Fruit fly (Drosophila melanogaster): ENCODE measurements around the gene Sfp26Ad.
A peak's percentile ranks its signal among the peaks of the same experiment; 100 is the strongest.

DNA sequence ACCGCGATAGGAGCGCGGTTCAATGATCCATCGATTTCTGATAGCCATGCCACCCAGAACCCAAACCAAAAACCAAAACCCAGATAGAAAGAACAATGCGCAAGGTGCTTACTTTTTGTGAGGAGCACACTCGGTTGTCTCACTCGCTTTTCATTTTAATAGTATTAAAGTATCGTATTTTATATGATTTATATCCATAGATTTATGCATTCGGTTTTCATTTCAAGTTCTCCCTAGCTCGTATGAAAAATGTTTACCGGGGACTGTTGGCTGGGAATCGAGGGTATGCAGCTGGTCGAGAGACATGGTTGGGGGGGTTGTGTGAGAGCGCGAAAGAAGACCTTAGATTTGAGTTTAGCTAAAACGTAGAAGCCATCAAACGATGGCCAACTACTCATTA lies 28.9 kb upstream of the Sfp26Ad start:
- peak; percentile 47 for TF ChIP-seq topi (GFP tag; optimal IDR thresholded peaks at IDR 0.05)
- no peak for TF ChIP-seq CG10631 (GFP tag; optimal IDR thresholded peaks at IDR 0.05)
- TF ChIP-seq dsx (GFP tag; optimal IDR thresholded peaks at IDR 0.05; ENCODE audit: poor library complexity, severe bottlenecking): no peak
- TF ChIP-seq fd59A (GFP tag; optimal IDR thresholded peaks at IDR 0.05): no peak
- peak; percentile 84 for TF ChIP-seq svp (GFP tag)
- TF ChIP-seq CG8319 (GFP tag; optimal IDR thresholded peaks at IDR 0.05): no peak
- no peak for TF ChIP-seq CG6808 (GFP tag; optimal IDR thresholded peaks at IDR 0.05)
- TF ChIP-seq CG3919 (GFP tag; optimal IDR thresholded peaks at IDR 0.05): no peak
- peak; percentile 50 for TF ChIP-seq Smox (GFP tag; optimal IDR thresholded peaks at IDR 0.05)
- TF ChIP-seq pdm3 (GFP tag; optimal IDR thresholded peaks at IDR 0.05): no peak
- no peak for TF ChIP-seq net (GFP tag; optimal IDR thresholded peaks at IDR 0.05)

All from whole organism, prepupa.